Worm (Caenorhabditis elegans): ENCODE data around the gene cpi-1.
A peak's percentile ranks its signal among the peaks of the same experiment; 100 is the strongest.

ce11 chrIV:6117741-6118265 lies 24.3 kb upstream of the cpi-1 start, which contains the start of gene zen-4:
- no peak for TF ChIP-seq cog-1 (tag; optimal IDR thresholded peaks at IDR 0.05)
- TF ChIP-seq flt-1 (GFP tag; IDR thresholded peaks at IDR 0.05) = 0 out of 2 replicates have a peak, but pooled peaks have one; percentile 49
- no peak for TF ChIP-seq klf-2 (GFP tag; conservative IDR thresholded peaks at IDR 0.05)
- no peak for TF ChIP-seq tab-1 (GFP tag; IDR thresholded peaks at IDR 0.05)

Measured in whole organism, midembryonic.